Fruit fly (Drosophila melanogaster): ENCODE measurements around the gene CG6153.

- TF ChIP-seq dl (GFP tag; optimal IDR thresholded peaks at IDR 0.05; ENCODE audit: insufficient read depth in 1 of 2, partially characterized antibody in 2 of 2) (peak; percentile 72 to 81), psq (GFP tag; optimal IDR thresholded peaks at IDR 0.05) (no peak), lola (GFP tag; optimal IDR thresholded peaks at IDR 0.05) (no peak), Abd-B (GFP tag; optimal IDR thresholded peaks at IDR 0.05) (no peak), pan (optimal IDR thresholded peaks at IDR 0.05) (no peak), sage (GFP tag; optimal IDR thresholded peaks at IDR 0.05) (no peak), dmrt93B (GFP tag; optimal IDR thresholded peaks at IDR 0.05) (no peak), jim (GFP tag; optimal IDR thresholded peaks at IDR 0.05) (no peak), Myc (optimal IDR thresholded peaks at IDR 0.05) (no peak), Rel (GFP tag; optimal IDR thresholded peaks at IDR 0.05) (no peak), Rel (tag; optimal IDR thresholded peaks at IDR 0.05) (no peak), HLH106 (tag; optimal IDR thresholded peaks at IDR 0.05) (no peak), N (GFP tag; optimal IDR thresholded peaks at IDR 0.05) (no peak), Sp1 (GFP tag; optimal IDR thresholded peaks at IDR 0.05) (no peak)
Measured at dm6 chr2L:12655731-12656326, 37.0 kb upstream of the CG6153 start.
